Worm (Caenorhabditis elegans): Measurements from ENCODE around the gene spin-3.

spin-3 gene

ce11 chrX:13162351-13163038 is 32.4 kb downstream of the spin-3 start (continued):
- no peak for TF ChIP-seq nhr-28 (tag; optimal IDR thresholded peaks at IDR 0.05)
- no peak for TF ChIP-seq zip-4 (GFP tag; optimal IDR thresholded peaks at IDR 0.05)
- no peak for TF ChIP-seq fkh-8 (tag; optimal IDR thresholded peaks at IDR 0.05)
- TF ChIP-seq ztf-11 (tag; optimal IDR thresholded peaks at IDR 0.05) = no peak
- no peak for TF ChIP-seq unc-130 (tag; optimal IDR thresholded peaks at IDR 0.05)
- no peak for TF ChIP-seq snu-23 (GFP tag; optimal IDR thresholded peaks at IDR 0.05)
- TF ChIP-seq ceh-90 (tag; optimal IDR thresholded peaks at IDR 0.05) = no peak
- no peak for TF ChIP-seq elt-3 (tag; optimal IDR thresholded peaks at IDR 0.05)
- TF ChIP-seq ceh-82 (tag; optimal IDR thresholded peaks at IDR 0.05) = no peak
- no peak for TF ChIP-seq ces-1 (GFP tag; optimal IDR thresholded peaks at IDR 0.05)
- TF ChIP-seq nhr-84 (tag; optimal IDR thresholded peaks at IDR 0.05) = no peak
- TF ChIP-seq F16B12.6 (tag; optimal IDR thresholded peaks at IDR 0.05) = no peak
- peak; percentile 32 for TF ChIP-seq elt-2 (tag; optimal IDR thresholded peaks at IDR 0.05)
- TF ChIP-seq tbx-2 (tag; optimal IDR thresholded peaks at IDR 0.05) = peak; percentile 39
- peak; percentile 8 for TF ChIP-seq nhr-20 (tag; optimal IDR thresholded peaks at IDR 0.05)

- TF ChIP-seq ceh-88 (GFP tag; IDR thresholded peaks at IDR 0.05) (no peak), nhr-76 (tag; optimal IDR thresholded peaks at IDR 0.05) (no peak), nhr-71 (tag; optimal IDR thresholded peaks at IDR 0.05) (no peak), nhr-12 (tag; optimal IDR thresholded peaks at IDR 0.05) (no peak), mef-2 (tag; optimal IDR thresholded peaks at IDR 0.05) (no peak), elt-2 (tag; optimal IDR thresholded peaks at IDR 0.05) (peak; percentile 83), lin-14 (GFP tag; optimal IDR thresholded peaks at IDR 0.05) (no peak), unc-86 (tag; optimal IDR thresholded peaks at IDR 0.05) (no peak)
These were observed 33.1 kb downstream of the spin-3 start for ce11 chrX:13163185-13163584.

ce11 chrX:13164301-13164700 is 34.3 kb downstream of the spin-3 start:
- no peak for TF ChIP-seq pag-3 (tag; optimal IDR thresholded peaks at IDR 0.05; ENCODE audit: borderline replicate concordance, insufficient read depth)
- no peak for TF ChIP-seq nhr-28 (tag; optimal IDR thresholded peaks at IDR 0.05)
- TF ChIP-seq snpc-4 (tag; optimal IDR thresholded peaks at IDR 0.05) = no peak
- peak in 1 of 3 experiments; percentile 2 for TF ChIP-seq dpl-1 (GFP tag; optimal IDR thresholded peaks at IDR 0.05)
- TF ChIP-seq snu-23 (GFP tag; optimal IDR thresholded peaks at IDR 0.05) = peak; percentile 44
- TF ChIP-seq lin-35 (GFP tag; optimal IDR thresholded peaks at IDR 0.05) = peak in 1 of 2 experiments; percentile 57
- TF ChIP-seq rnt-1 (tag; optimal IDR thresholded peaks at IDR 0.05) = peak; percentile 13
- peak; percentile 57 for TF ChIP-seq nhr-20 (tag; optimal IDR thresholded peaks at IDR 0.05)
- TF ChIP-seq isw-1 (GFP tag; IDR thresholded peaks at IDR 0.05) = no peak
- no peak for TF ChIP-seq ceh-8 (GFP tag; optimal IDR thresholded peaks at IDR 0.05)
- TF ChIP-seq elt-3 (tag; optimal IDR thresholded peaks at IDR 0.05) = peak in 2 of 6 experiments; percentile 38 to 41
- TF ChIP-seq ceh-82 (tag; optimal IDR thresholded peaks at IDR 0.05) = peak in 1 of 3 experiments; percentile 13
- TF ChIP-seq nhr-85 (tag) = peak; percentile 92
- TF ChIP-seq blmp-1 (tag; optimal IDR thresholded peaks at IDR 0.05) = peak; percentile 61
- peak; percentile 13 for TF ChIP-seq tbx-2 (tag; optimal IDR thresholded peaks at IDR 0.05)
- TF ChIP-seq C34B4.2 (tag; optimal IDR thresholded peaks at IDR 0.05) = no peak
- TF ChIP-seq lsy-2 (tag; optimal IDR thresholded peaks at IDR 0.05) = no peak
- TF ChIP-seq zag-1 (tag; optimal IDR thresholded peaks at IDR 0.05) = no peak
- TF ChIP-seq lin-14 (GFP tag; optimal IDR thresholded peaks at IDR 0.05) = peak; percentile 70
- peak; percentile 45 for TF ChIP-seq nhr-71 (tag; optimal IDR thresholded peaks at IDR 0.05)
- TF ChIP-seq fkh-10 (GFP tag; optimal IDR thresholded peaks at IDR 0.05) = no peak
- peak in 1 of 2 experiments; percentile 74 for TF ChIP-seq mdl-1 (tag; optimal IDR thresholded peaks at IDR 0.05)
- TF ChIP-seq nhr-47 (tag; optimal IDR thresholded peaks at IDR 0.05) = peak; percentile 8
- no peak for TF ChIP-seq vab-15 (tag; optimal IDR thresholded peaks at IDR 0.05)
- no peak for TF ChIP-seq xbp-1 (tag; optimal IDR thresholded peaks at IDR 0.05)
- peak; percentile 41 for TF ChIP-seq nhr-90 (tag; optimal IDR thresholded peaks at IDR 0.05; ENCODE audit: poor library complexity)
- no peak for TF ChIP-seq unc-30 (tag; optimal IDR thresholded peaks at IDR 0.05)
